Worm (Caenorhabditis elegans) whole organism, young adult: ENCODE measurements around the gene srz-67.
"Not testable (repeated sequence)": the region's sequence is repeated elsewhere in the genome, so short reads cannot be mapped to it uniquely, and the experiment has no call there.

Experiments used
- F10E7.11 ChIP-seq: sonication (generic microtip); optimal IDR thresholded peaks from 2 replicates; lab custom pipeline; 2017; ENCODE audit warnings: mild to moderate bottlenecking, missing genetic modification characterization, moderate library complexity, missing compliant biosample characterization
- F55B11.4 ChIP-seq: sonication (generic microtip); optimal IDR thresholded peaks from 2 replicates; lab custom pipeline; 2016; ENCODE audit warnings: missing compliant biosample characterization, missing genetic modification characterization, borderline replicate concordance; ENCODE audit not compliant: insufficient read depth
- bed-1 ChIP-seq: fragments of 200-800 bp; sonication (Bioruptor generic); IDR thresholded peaks from 2 replicates; pipeline ENCODE4 v1.3.6; 2022; ENCODE audit warnings: missing genetic modification reagents, missing genetic modification characterization, missing compliant biosample characterization
- nfya-2 ChIP-seq: fragments of 200-800 bp; sonication (Bioruptor generic); IDR thresholded peaks from 2 replicates; pipeline ENCODE4 v1.3.6; 2022; ENCODE audit warnings: missing genetic modification reagents, missing genetic modification characterization, missing compliant biosample characterization
- zfh-2 ChIP-seq: fragments of 200-800 bp; sonication (Bioruptor generic); conservative IDR thresholded peaks from 2 replicates; pipeline ENCODE4 v1.3.6; 2022; ENCODE audit warnings: missing genetic modification reagents, missing genetic modification characterization, missing compliant biosample characterization
- ztf-6 ChIP-seq: fragments of 200-800 bp; sonication (Bioruptor generic); IDR thresholded peaks from 2 replicates; pipeline ENCODE4 v1.3.6; 2022; ENCODE audit warnings: missing genetic modification reagents, missing genetic modification characterization, missing compliant biosample characterization

The srz-67 gene

ce11 chrII:3191544-3191943 lies 45.4 kb downstream of the srz-67 start, which contains the start of gene Y27F2A.9:
Gene Y27F2A.9 (minus strand): TSS chrII:3191644.
- TF ChIP-seq F55B11.4 (tag; lab: Kevin White, UChicago); ztf-6 (GFP tag; lab: Robert Waterston, UW); bed-1: not testable (repeated sequence)

ce11 chrII:3189038-3189437 lies 47.9 kb downstream of the srz-67 start, which contains the start of gene Y27F2A.11:
Gene Y27F2A.11 (plus strand): TSS chrII:3189338.
- TF ChIP-seq nfya-2; zfh-2 (GFP tag; lab: Robert Waterston, UW); F10E7.11 (tag; lab: Kevin White, UChicago): not testable (repeated sequence)
